Fruit fly (Drosophila melanogaster): ENCODE results near the gene Tsen34.

Gene Tsen34

dm6 chr3L:14731790-14732189 lies 29.9 kb downstream of the Tsen34 start:
- TF ChIP-seq Hnf4 (GFP tag; optimal IDR thresholded peaks at IDR 0.05): no peak
- TF ChIP-seq fru (GFP tag; optimal IDR thresholded peaks at IDR 0.05): no peak
- TF ChIP-seq Mio (GFP tag; optimal IDR thresholded peaks at IDR 0.05): no peak
- TF ChIP-seq N (GFP tag; optimal IDR thresholded peaks at IDR 0.05): no peak
- no peak for TF ChIP-seq foxo (GFP tag; optimal IDR thresholded peaks at IDR 0.05)
- no peak for TF ChIP-seq br (GFP tag; optimal IDR thresholded peaks at IDR 0.05)
- no peak for TF ChIP-seq h (GFP tag; optimal IDR thresholded peaks at IDR 0.05)
- TF ChIP-seq jim (GFP tag; optimal IDR thresholded peaks at IDR 0.05): no peak
- TF ChIP-seq Myc (optimal IDR thresholded peaks at IDR 0.05): no peak
- TF ChIP-seq Hr78 (GFP tag; optimal IDR thresholded peaks at IDR 0.05): no peak
- TF ChIP-seq Jra (GFP tag; optimal IDR thresholded peaks at IDR 0.05): no peak
- no peak for TF ChIP-seq woc (GFP tag; optimal IDR thresholded peaks at IDR 0.05)
- no peak for TF ChIP-seq usp (GFP tag; optimal IDR thresholded peaks at IDR 0.05)
- no peak for TF ChIP-seq psq (GFP tag; optimal IDR thresholded peaks at IDR 0.05)
- TF ChIP-seq dmrt93B (GFP tag; optimal IDR thresholded peaks at IDR 0.05): no peak
- TF ChIP-seq Vsx2 (GFP tag; optimal IDR thresholded peaks at IDR 0.05; ENCODE audit: partially characterized antibody): no peak
- TF ChIP-seq HLH106 (tag; optimal IDR thresholded peaks at IDR 0.05): no peak
- TF ChIP-seq Rel (GFP tag; optimal IDR thresholded peaks at IDR 0.05): no peak
- TF ChIP-seq Rel (tag; optimal IDR thresholded peaks at IDR 0.05): no peak
- TF ChIP-seq brk (GFP tag; optimal IDR thresholded peaks at IDR 0.05): no peak
- TF ChIP-seq rgr (GFP tag; optimal IDR thresholded peaks at IDR 0.05): no peak

- TF ChIP-seq ey (GFP tag; optimal IDR thresholded peaks at IDR 0.05) (no peak), Dif (GFP tag; optimal IDR thresholded peaks at IDR 0.05; ENCODE audit: partially characterized antibody) (no peak), sv (GFP tag; optimal IDR thresholded peaks at IDR 0.05) (no peak), Sp1 (GFP tag; optimal IDR thresholded peaks at IDR 0.05) (no peak), h (GFP tag; optimal IDR thresholded peaks at IDR 0.05) (no peak), Rel (GFP tag; optimal IDR thresholded peaks at IDR 0.05) (no peak), Rel (tag; optimal IDR thresholded peaks at IDR 0.05) (no peak), OdsH (GFP tag; optimal IDR thresholded peaks at IDR 0.05) (no peak), fru (GFP tag; optimal IDR thresholded peaks at IDR 0.05) (no peak)
Measured at dm6 chr3L:14728460-14728859, 33.2 kb downstream of the Tsen34 start, which contains the start of gene CG13473. Gene CG13473, plus strand, starts transcription at chr3L:14728760.

- TF ChIP-seq Hr83 (GFP tag; optimal IDR thresholded peaks at IDR 0.05; ENCODE audit: poor library complexity, severe bottlenecking) (no peak), lola (GFP tag; optimal IDR thresholded peaks at IDR 0.05) (no peak), dmrt93B (GFP tag; optimal IDR thresholded peaks at IDR 0.05) (no peak), ey (GFP tag; optimal IDR thresholded peaks at IDR 0.05) (no peak)
Measured at dm6 chr3L:14712799-14713198, 48.8 kb downstream of the Tsen34 start.
